Comparison of ENCODE assay signal across 1 worm cellular context in the genomic region with DNA sequence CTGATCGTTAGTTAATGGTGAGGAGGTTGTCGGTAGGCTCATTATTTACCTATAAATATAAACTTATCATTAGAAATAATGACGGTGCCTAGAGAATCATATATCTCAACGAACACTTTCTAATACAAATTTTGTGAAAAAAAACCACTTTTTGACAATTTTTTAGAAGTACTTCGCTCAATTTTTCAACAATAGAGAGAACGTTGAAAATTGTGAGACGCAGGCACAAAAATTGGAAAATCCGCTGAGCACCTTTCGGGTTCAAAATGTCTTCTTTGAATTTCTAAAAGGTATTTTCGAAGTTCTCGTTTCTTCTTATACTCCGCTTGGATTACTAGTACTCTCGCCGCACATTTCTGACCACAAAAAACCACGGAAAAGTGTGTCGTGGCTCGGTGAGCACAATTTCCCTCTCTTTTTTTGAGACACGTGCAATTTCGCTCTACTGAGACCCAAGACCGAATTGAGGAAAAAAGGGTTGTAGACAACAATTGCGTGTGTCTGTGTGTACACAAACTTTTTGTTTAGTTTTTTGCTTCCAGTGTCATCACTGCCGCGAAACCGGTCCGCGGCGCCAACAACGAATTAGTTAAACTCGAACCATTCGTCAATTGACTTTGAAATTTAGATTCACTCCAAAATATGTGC.
TF ChIP-seq lines count a peak whose summit lies in the region.

A gene (minus strand): TSS at position 51 of the 648 bp plus-strand sequence.

TF ChIP-seq in whole organism, L1 larva, 84 proteins besides CTCF, POLR2A, EP300 and RAD21 (continued from another document):
- TF ChIP-seq irx-1 (tag; optimal IDR thresholded peaks at IDR 0.05; lab: Kevin White, UChicago) (no peak), ceh-63 (GFP tag; optimal IDR thresholded peaks at IDR 0.05; lab: Kevin White, UChicago) (no peak), jun-1 (tag; optimal IDR thresholded peaks at IDR 0.05; lab: Kevin White, UChicago) (no peak)
